Worm (Caenorhabditis elegans): ENCODE data around the gene mai-2.
"Not testable (repeated sequence)": the region's sequence is repeated elsewhere in the genome, so short reads cannot be mapped to it uniquely, and the experiment has no call there.

ce11 chrIV:3394066-3394465, 8.4 kb downstream of the mai-2 start, which contains the start of gene C04C3.4:
- TF ChIP-seq ama-1 (optimal IDR thresholded peaks at IDR 0.05); unc-62 (GFP tag; optimal IDR thresholded peaks at IDR 0.05 in 1 of 2); unc-62 (tag; optimal IDR thresholded peaks at IDR 0.05); lir-3 (tag; optimal IDR thresholded peaks at IDR 0.05): not testable (repeated sequence)
